In genomic region chrIV:9762667-9763173, ce11 we compare ENCODE assay signal across 5 worm cellular contexts.
TF ChIP-seq lines count a peak whose summit lies in the region.

No protein-coding gene starts in this region.

TF ChIP-seq in whole organism, L1 larva, 84 proteins besides CTCF, POLR2A, EP300 and RAD21:
- TF ChIP-seq ceh-8 (GFP tag; optimal IDR thresholded peaks at IDR 0.05; lab: Kevin White, UChicago): no peak
- TF ChIP-seq elt-2 (tag; optimal IDR thresholded peaks at IDR 0.05; lab: Kevin White, UChicago): peak; percentile 81
- TF ChIP-seq tlp-1 (tag; optimal IDR thresholded peaks at IDR 0.05; lab: Kevin White, UChicago): peak; percentile 87
- TF ChIP-seq efl-1 (optimal IDR thresholded peaks at IDR 0.05; lab: Kevin White, UChicago): no peak
- TF ChIP-seq efl-1 (GFP tag; optimal IDR thresholded peaks at IDR 0.05 in 1 of 2; lab: Kevin White, UChicago): peak in 1 of 2 experiments; percentile 90

TF ChIP-seq in whole organism, L2 larva, 48 proteins besides CTCF, POLR2A, EP300 and RAD21:
- TF ChIP-seq unc-39 (tag; optimal IDR thresholded peaks at IDR 0.05; lab: Kevin White, UChicago): no peak
- TF ChIP-seq aly-2 (tag; optimal IDR thresholded peaks at IDR 0.05; lab: Kevin White, UChicago): no peak
- TF ChIP-seq nhr-12 (tag; optimal IDR thresholded peaks at IDR 0.05; lab: Kevin White, UChicago): no peak
- peak; percentile 1 for TF ChIP-seq egl-27 (tag; optimal IDR thresholded peaks at IDR 0.05; lab: Kevin White, UChicago)
- TF ChIP-seq fos-1 (tag; optimal IDR thresholded peaks at IDR 0.05; lab: Kevin White, UChicago): peak; percentile 85

TF ChIP-seq in whole organism, L3 larva, 47 proteins besides CTCF, POLR2A, EP300 and RAD21:
- TF ChIP-seq unc-62 (GFP tag; optimal IDR thresholded peaks at IDR 0.05; lab: Kevin White, UChicago) (no peak), ztf-4 (tag; optimal IDR thresholded peaks at IDR 0.05; lab: Kevin White, UChicago) (no peak), pqm-1 (tag; optimal IDR thresholded peaks at IDR 0.05; lab: Kevin White, UChicago) (peak; percentile 91), egl-27 (tag; optimal IDR thresholded peaks at IDR 0.05; lab: Kevin White, UChicago) (no peak), skn-1 (tag; optimal IDR thresholded peaks at IDR 0.05; lab: Kevin White, UChicago) (no peak), elt-2 (tag; optimal IDR thresholded peaks at IDR 0.05; lab: Kevin White, UChicago) (peak; percentile 65), jun-1 (tag; optimal IDR thresholded peaks at IDR 0.05; lab: Kevin White, UChicago) (peak; percentile 5), nhr-77 (tag; optimal IDR thresholded peaks at IDR 0.05; lab: Kevin White, UChicago) (no peak), lsy-12 (tag; optimal IDR thresholded peaks at IDR 0.05; lab: Kevin White, UChicago) (no peak), ama-1 (optimal IDR thresholded peaks at IDR 0.05; lab: Kevin White, UChicago) (no peak), egl-5 (tag; optimal IDR thresholded peaks at IDR 0.05; lab: Kevin White, UChicago) (no peak)

TF ChIP-seq in whole organism, L4 larva, 104 proteins besides CTCF, POLR2A, EP300 and RAD21:
- TF ChIP-seq arid-1 (GFP tag; conservative IDR thresholded peaks at IDR 0.05; lab: Robert Waterston, UW): no peak
- TF ChIP-seq Y48G9A.11 (GFP tag; IDR thresholded peaks at IDR 0.05; lab: Robert Waterston, UW): no peak
- no peak for TF ChIP-seq dmd-8 (GFP tag; IDR thresholded peaks at IDR 0.05; lab: Robert Waterston, UW)
- peak; percentile 91 for TF ChIP-seq php-3 (GFP tag; IDR thresholded peaks at IDR 0.05; lab: Robert Waterston, UW)
- TF ChIP-seq dve-1 (tag; optimal IDR thresholded peaks at IDR 0.05; lab: Kevin White, UChicago; ENCODE audit: insufficient read depth): peak; percentile 59
- TF ChIP-seq aha-1 (tag; lab: Kevin White, UChicago): peak; percentile 89
- TF ChIP-seq lir-3 (tag; optimal IDR thresholded peaks at IDR 0.05; lab: Kevin White, UChicago): no peak
- no peak for TF ChIP-seq mes-2 (tag; optimal IDR thresholded peaks at IDR 0.05; lab: Kevin White, UChicago; ENCODE audit: poor library complexity, severe bottlenecking)
- TF ChIP-seq ZK337.2 (GFP tag; IDR thresholded peaks at IDR 0.05; lab: Robert Waterston, UW): no peak
- no peak for TF ChIP-seq lin-38 (GFP tag; IDR thresholded peaks at IDR 0.05; lab: Robert Waterston, UW)
- no peak for TF ChIP-seq hif-1 (tag; optimal IDR thresholded peaks at IDR 0.05; lab: Kevin White, UChicago)
- peak; percentile 31 for TF ChIP-seq nhr-28 (tag; optimal IDR thresholded peaks at IDR 0.05; lab: Kevin White, UChicago)
- TF ChIP-seq egl-27 (tag; optimal IDR thresholded peaks at IDR 0.05; lab: Kevin White, UChicago): no peak
- TF ChIP-seq ceh-44 (GFP tag; IDR thresholded peaks at IDR 0.05; lab: Robert Waterston, UW): no peak
- peak; percentile 48 for TF ChIP-seq hlh-11 (tag; optimal IDR thresholded peaks at IDR 0.05; lab: Kevin White, UChicago)
- no peak for TF ChIP-seq attf-4 (tag; optimal IDR thresholded peaks at IDR 0.05; lab: Kevin White, UChicago)
- TF ChIP-seq mdl-1 (tag; optimal IDR thresholded peaks at IDR 0.05; lab: Kevin White, UChicago): peak in 1 of 2 experiments; percentile 31
- TF ChIP-seq unc-62 (GFP tag; optimal IDR thresholded peaks at IDR 0.05 in 1 of 2; lab: Kevin White, UChicago): no peak
- no peak for TF ChIP-seq unc-62 (tag; optimal IDR thresholded peaks at IDR 0.05; lab: Kevin White, UChicago)
- no peak for TF ChIP-seq nhr-41 (GFP tag; IDR thresholded peaks at IDR 0.05; lab: Robert Waterston, UW)
- TF ChIP-seq nhr-237 (tag; optimal IDR thresholded peaks at IDR 0.05; lab: Kevin White, UChicago): no peak
- peak; percentile 75; the same call in 1 of the 2 replicates for TF ChIP-seq lin-1 (GFP tag; IDR thresholded peaks at IDR 0.05; lab: Robert Waterston, UW)
- TF ChIP-seq daf-19 (GFP tag; conservative IDR thresholded peaks at IDR 0.05; lab: Robert Waterston, UW): no peak
- no peak for TF ChIP-seq nhr-10 (tag; optimal IDR thresholded peaks at IDR 0.05; lab: Kevin White, UChicago)
- no peak for TF ChIP-seq T26A8.4 (GFP tag; IDR thresholded peaks at IDR 0.05; lab: Robert Waterston, UW)
- TF ChIP-seq zfp-2 (tag; optimal IDR thresholded peaks at IDR 0.05; lab: Kevin White, UChicago): no peak
- no peak for TF ChIP-seq daf-16 (GFP tag; optimal IDR thresholded peaks at IDR 0.05; lab: Kevin White, UChicago)
- peak; percentile 39 for TF ChIP-seq daf-16 (tag; optimal IDR thresholded peaks at IDR 0.05; lab: Kevin White, UChicago)
- TF ChIP-seq pqm-1 (tag; optimal IDR thresholded peaks at IDR 0.05; lab: Kevin White, UChicago): peak; percentile 40
- TF ChIP-seq dmd-6 (GFP tag; IDR thresholded peaks at IDR 0.05; lab: Robert Waterston, UW): peak; percentile 38; the same call in 1 of the 2 replicates
- TF ChIP-seq hlh-30 (tag; optimal IDR thresholded peaks at IDR 0.05; lab: Kevin White, UChicago; ENCODE audit: insufficient read depth): no peak
TF ChIP-seq in whole organism, L4 larva: peak in this region for 10.

TF ChIP-seq in whole organism, young adult, 124 proteins besides CTCF, POLR2A, EP300 and RAD21:
- TF ChIP-seq hlh-12 (tag; optimal IDR thresholded peaks at IDR 0.05; lab: Kevin White, UChicago) (no peak), nhr-80 (tag; optimal IDR thresholded peaks at IDR 0.05; lab: Kevin White, UChicago) (peak; percentile 12)
TF ChIP-seq in whole organism, young adult: peak in this region for 1.
